Fruit fly (Drosophila melanogaster) whole organism, prepupa: ENCODE measurements around the gene CG43925.
A peak's percentile ranks its signal among the peaks of the same experiment; 100 is the strongest.

ENCODE experiments used
- CG10669 ChIP-seq: fragments of 200-800 bp; sonication (Bioruptor generic); optimal IDR thresholded peaks from 3 replicates; lab custom pipeline; 2018; ENCODE audit warnings: missing biosample characterization, mild to moderate bottlenecking, missing genetic modification characterization, moderate library complexity
- CG1621 ChIP-seq: fragments of 200-800 bp; sonication (Bioruptor generic); optimal IDR thresholded peaks from 3 replicates; lab custom pipeline; 2018; ENCODE audit warnings: missing biosample characterization, mild to moderate bottlenecking, missing genetic modification characterization
- CG3032 ChIP-seq: fragments of 200-800 bp; optimal IDR thresholded peaks from 2 replicates; lab custom pipeline; 2019; ENCODE audit warnings: missing biosample characterization, mild to moderate bottlenecking, missing genetic modification characterization, moderate library complexity
- CG34406 ChIP-seq: fragments of 200-800 bp; sonication (Bioruptor generic); optimal IDR thresholded peaks from 3 replicates; lab custom pipeline; 2016; ENCODE audit warnings: missing biosample characterization, missing genetic modification characterization
- CG6792 ChIP-seq: fragments of 200-800 bp; sonication (Bioruptor generic); optimal IDR thresholded peaks from 3 replicates; lab custom pipeline; 2016; ENCODE audit warnings: missing biosample characterization, missing genetic modification characterization
- Eip93F ChIP-seq: fragments of 200-800 bp; sonication (Bioruptor generic); optimal IDR thresholded peaks from 2 replicates; lab custom pipeline; 2016; ENCODE audit warnings: missing biosample characterization, mild to moderate bottlenecking, missing genetic modification characterization
- Ets96B ChIP-seq: fragments of 200-800 bp; optimal IDR thresholded peaks from 2 replicates; lab custom pipeline; 2019; ENCODE audit warnings: missing biosample characterization, mild to moderate bottlenecking, missing genetic modification characterization, moderate library complexity
- Sox14 ChIP-seq: fragments of 200-800 bp; sonication (Bioruptor generic); optimal IDR thresholded peaks from 3 replicates; lab custom pipeline; 2016; ENCODE audit warnings: missing biosample characterization, missing genetic modification characterization
- cyc ChIP-seq: fragments of 200-800 bp; sonication (Bioruptor generic); optimal IDR thresholded peaks from 3 replicates; lab custom pipeline; 2016; ENCODE audit warnings: missing biosample characterization, missing genetic modification characterization
- net ChIP-seq: fragments of 200-800 bp; sonication (Bioruptor generic); optimal IDR thresholded peaks from 3 replicates; lab custom pipeline; 2016; ENCODE audit warnings: missing biosample characterization, missing genetic modification characterization

DNA sequence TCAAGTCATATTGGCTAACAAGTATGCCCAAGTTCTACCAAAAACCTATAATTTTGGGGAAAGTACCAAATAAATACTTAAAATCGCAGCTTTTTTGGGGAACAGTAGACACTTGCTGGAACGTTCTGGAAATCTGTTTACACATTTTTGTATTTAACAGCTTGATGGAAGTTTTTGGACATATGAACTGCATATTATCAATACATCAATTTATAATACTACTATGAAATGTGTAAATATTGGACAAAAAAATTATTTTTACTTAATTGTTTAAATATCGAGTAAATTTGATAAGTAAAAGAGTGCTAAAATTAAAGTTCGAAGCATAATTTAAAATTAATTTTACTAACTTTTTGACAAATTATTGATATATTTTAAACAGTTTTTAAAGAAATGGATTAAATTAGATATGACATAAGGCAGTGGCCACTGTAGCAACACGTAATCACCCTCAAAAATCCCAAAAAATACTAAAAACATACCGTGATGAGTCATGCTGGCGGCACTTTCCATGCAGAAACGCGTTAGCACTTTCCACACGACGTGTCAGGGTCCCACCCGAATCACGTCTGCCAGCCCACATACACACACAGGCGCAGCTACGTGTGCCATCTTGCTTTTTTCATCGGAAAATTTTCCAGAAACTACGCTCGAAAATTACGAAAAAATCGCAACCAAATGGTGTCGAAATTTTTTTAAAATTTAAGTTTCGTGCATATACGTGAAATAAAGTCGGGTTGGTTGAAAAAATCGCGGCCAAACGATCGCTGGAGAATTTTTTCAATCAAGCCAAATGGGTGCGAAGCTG, 11.0 kb upstream of the CG43925 start, which contains the start of gene Sirt1:
- TF ChIP-seq Eip93F (GFP tag; lab: Kevin White, UChicago) (peak; percentile 26), CG1621 (peak; percentile 41), CG10669 (peak; percentile 76), Ets96B (tag; lab: Kevin White, UChicago) (peak; percentile 87), CG34406 (GFP tag; lab: Kevin White, UChicago) (peak; percentile 87), net (GFP tag; lab: Kevin White, UChicago) (peak; percentile 81), CG3032 (tag; lab: Kevin White, UChicago) (peak; percentile 87), cyc (GFP tag; lab: Kevin White, UChicago) (peak; percentile 81), Sox14 (GFP tag; lab: Kevin White, UChicago) (peak; percentile 74), CG6792 (peak; percentile 83)
